Worm (Caenorhabditis elegans) whole organism, L1 larva: ENCODE results near the gene Y14H12B.2.

ENCODE experiments used
- Y116A8C.19 ChIP-seq: sonication (generic microtip); optimal IDR thresholded peaks from 2 replicates; lab custom pipeline; 2016; ENCODE audit warnings: missing compliant biosample characterization, missing genetic modification characterization, borderline replicate concordance
- ama-1 ChIP-seq: fragments of 150-350 bp; optimal IDR thresholded peaks from 2 replicates; lab custom pipeline; 2014
- ceh-63 ChIP-seq: fragments of 200-800 bp; sonication (Bioruptor generic); optimal IDR thresholded peaks from 2 replicates; lab custom pipeline; 2018; ENCODE audit warnings: mild to moderate bottlenecking, missing genetic modification characterization, missing compliant biosample characterization
- lin-13 ChIP-seq: fragments of 150-350 bp; optimal IDR thresholded peaks from 2 replicates; lab custom pipeline; 2014; ENCODE audit warnings: missing biosample characterization, missing genetic modification reagents, missing genetic modification characterization
- pag-3 ChIP-seq: sonication (generic microtip); optimal IDR thresholded peaks from 2 replicates; lab custom pipeline; 2017; ENCODE audit warnings: missing genetic modification characterization, mild to moderate bottlenecking, missing compliant biosample characterization, antibody characterized with exemption, borderline replicate concordance; ENCODE audit not compliant: insufficient read depth
- snu-23 ChIP-seq: sonication (generic microtip); optimal IDR thresholded peaks from 2 replicates; lab custom pipeline; 2016; ENCODE audit warnings: missing genetic modification characterization, missing compliant biosample characterization
- tlp-1 ChIP-seq: fragments of 150-350 bp; optimal IDR thresholded peaks from 2 replicates; lab custom pipeline; 2014; ENCODE audit warnings: missing biosample characterization, missing genetic modification characterization
- unc-130 ChIP-seq: fragments of 150-350 bp; optimal IDR thresholded peaks from 2 replicates; lab custom pipeline; 2017; ENCODE audit warnings: missing biosample characterization, missing genetic modification characterization, inconsistent platforms

DNA sequence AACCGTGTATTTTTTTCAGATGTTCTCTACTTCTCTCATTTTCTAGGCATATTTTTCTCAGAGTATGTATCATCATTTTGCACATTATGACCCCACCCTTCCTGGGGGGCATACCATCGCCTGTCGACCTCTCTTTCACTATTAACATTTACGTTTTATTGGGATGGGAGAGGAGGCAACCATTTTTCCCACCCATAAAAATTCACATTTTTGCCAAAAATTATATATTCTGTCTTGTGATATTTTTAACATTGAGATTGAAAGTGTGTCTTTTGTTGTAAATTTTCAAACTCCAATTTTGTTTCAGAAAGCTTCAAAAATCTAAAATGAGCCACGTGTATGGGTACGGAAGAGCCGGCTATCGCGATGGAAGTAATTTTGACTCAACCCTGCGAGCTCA is 38.8 kb downstream of the Y14H12B.2 start, which contains the start of gene F53C3.7:
- TF ChIP-seq snu-23 (GFP tag; lab: Kevin White, UChicago) (no peak), lin-13 (GFP tag; lab: Kevin White, UChicago) (no peak), ceh-63 (GFP tag; lab: Kevin White, UChicago) (no peak), Y116A8C.19 (tag; lab: Kevin White, UChicago) (no peak), pag-3 (tag; lab: Kevin White, UChicago) (no peak), tlp-1 (tag; lab: Kevin White, UChicago) (no peak), unc-130 (tag; lab: Kevin White, UChicago) (no peak), ama-1 (lab: Kevin White, UChicago) (no peak)
